Fruit fly (Drosophila melanogaster): ENCODE measurements around the gene CG42564.

The CG42564 gene

dm6 chr3R:6368550-6369238 is 5.6 kb upstream of the CG42564 start, which contains the start of gene CG10286:
Gene CG10286, plus strand, starts transcription at chr3R:6368965.
- peak; percentile 60 for TF ChIP-seq tna (GFP tag; IDR thresholded peaks at IDR 0.05; ENCODE audit: partially characterized antibody)
- peak; percentile 23 for TF ChIP-seq zen (tag; optimal IDR thresholded peaks at IDR 0.05)
- TF ChIP-seq Dfd (GFP tag; optimal IDR thresholded peaks at IDR 0.05): no peak
- TF ChIP-seq Ssrp (tag; optimal IDR thresholded peaks at IDR 0.05): peak; percentile 31
- peak; percentile 57 for TF ChIP-seq onecut (GFP tag; IDR thresholded peaks at IDR 0.05)
- peak; percentile 58; the same call in 2 of the 3 replicates for TF ChIP-seq Dbx (GFP tag; IDR thresholded peaks at IDR 0.05)
- TF ChIP-seq tap (tag; optimal IDR thresholded peaks at IDR 0.05): peak; percentile 61
- no peak for TF ChIP-seq CG15073 (GFP tag; optimal IDR thresholded peaks at IDR 0.05)
- peak; percentile 36 for TF ChIP-seq CG18599 (GFP tag; optimal IDR thresholded peaks at IDR 0.05)
- peak; percentile 69 for TF ChIP-seq CG17829 (tag; optimal IDR thresholded peaks at IDR 0.05)
- peak; percentile 79 for TF ChIP-seq CG6791 (GFP tag; IDR thresholded peaks at IDR 0.05; ENCODE audit: partially characterized antibody)
- TF ChIP-seq phol (tag; optimal IDR thresholded peaks at IDR 0.05): peak; percentile 30
- peak; percentile 15 for TF ChIP-seq Sry-β (GFP tag; optimal IDR thresholded peaks at IDR 0.05)
- no peak for TF ChIP-seq nom (GFP tag; optimal IDR thresholded peaks at IDR 0.05)
- TF ChIP-seq crol (GFP tag; IDR thresholded peaks at IDR 0.05): no peak
- TF ChIP-seq CG10431 (GFP tag; optimal IDR thresholded peaks at IDR 0.05): peak; percentile 46
- TF ChIP-seq MTF-1 (GFP tag; optimal IDR thresholded peaks at IDR 0.05; ENCODE audit: borderline replicate concordance): no peak
- TF ChIP-seq nerfin-1 (tag; optimal IDR thresholded peaks at IDR 0.05): peak; percentile 76
- TF ChIP-seq Fer3 (tag; optimal IDR thresholded peaks at IDR 0.05): peak; percentile 5
- peak; percentile 32; the same call in 1 of the 2 replicates for TF ChIP-seq CG14014 (GFP tag; IDR thresholded peaks at IDR 0.05)
- TF ChIP-seq CoRest (tag; optimal IDR thresholded peaks at IDR 0.05): peak; percentile 26
- TF ChIP-seq HLH4C (GFP tag; IDR thresholded peaks at IDR 0.05; ENCODE audit: partially characterized antibody): peak; percentile 70
- peak; percentile 86 for TF ChIP-seq amos (GFP tag; IDR thresholded peaks at IDR 0.05; ENCODE audit: partially characterized antibody)
- peak; percentile 36 for TF ChIP-seq CG32532 (GFP tag; IDR thresholded peaks at IDR 0.05)
- peak; percentile 34 for TF ChIP-seq CG8388 (GFP tag; optimal IDR thresholded peaks at IDR 0.05)
- peak; percentile 23 for TF ChIP-seq CG13775 (GFP tag; optimal IDR thresholded peaks at IDR 0.05)
- TF ChIP-seq Bgb (GFP tag; IDR thresholded peaks at IDR 0.05; ENCODE audit: partially characterized antibody): peak; percentile 85
- peak; percentile 65 for TF ChIP-seq CG42726 (GFP tag; IDR thresholded peaks at IDR 0.05; ENCODE audit: partially characterized antibody)
- peak; percentile 15 for TF ChIP-seq exex (tag; optimal IDR thresholded peaks at IDR 0.05)
- TF ChIP-seq NC2β (GFP tag; optimal IDR thresholded peaks at IDR 0.05): peak; percentile 26
- TF ChIP-seq dysf (GFP tag; IDR thresholded peaks at IDR 0.05): peak; percentile 20; the same call in 2 of the 3 replicates
- peak; percentile 77; the same call in 1 of the 4 replicates for TF ChIP-seq chinmo (GFP tag; IDR thresholded peaks at IDR 0.05; ENCODE audit: partially characterized antibody)
- peak; percentile 52; the same call in 1 of the 2 replicates for TF ChIP-seq NFAT (GFP tag; IDR thresholded peaks at IDR 0.05)
- TF ChIP-seq CG2712 (tag; optimal IDR thresholded peaks at IDR 0.05): peak; percentile 67
- 0 out of 3 replicates have a peak, but pooled peaks have one; percentile 33 for TF ChIP-seq zfh1 (GFP tag; IDR thresholded peaks at IDR 0.05)
- TF ChIP-seq sug (tag; optimal IDR thresholded peaks at IDR 0.05): peak; percentile 52
- TF ChIP-seq CG16863 (GFP tag; optimal IDR thresholded peaks at IDR 0.05): no peak
- TF ChIP-seq zen2 (GFP tag; IDR thresholded peaks at IDR 0.05; ENCODE audit: partially characterized antibody): peak; percentile 63; the same call in 1 of the 3 replicates
- no peak for TF ChIP-seq CG10654 (GFP tag; optimal IDR thresholded peaks at IDR 0.05)
- peak; percentile 91 for TF ChIP-seq Max (GFP tag; optimal IDR thresholded peaks at IDR 0.05)
- TF ChIP-seq Hmr (GFP tag; optimal IDR thresholded peaks at IDR 0.05): peak; percentile 48
- TF ChIP-seq CG3065 (GFP tag; optimal IDR thresholded peaks at IDR 0.05): no peak
- TF ChIP-seq Dll (GFP tag; IDR thresholded peaks at IDR 0.05; ENCODE audit: partially characterized antibody): peak; percentile 62; the same call in 3 of the 4 replicates
- TF ChIP-seq CG34422 (GFP tag; IDR thresholded peaks at IDR 0.05): 0 out of 3 replicates have a peak, but pooled peaks have one; percentile 49
- no peak for TF ChIP-seq kay (GFP tag; optimal IDR thresholded peaks at IDR 0.05)
- TF ChIP-seq CG4707 (GFP tag; optimal IDR thresholded peaks at IDR 0.05): no peak
- peak; percentile 97 for TF ChIP-seq dm (GFP tag; optimal IDR thresholded peaks at IDR 0.05)

All from whole organism, embryonic.